Fruit fly (Drosophila melanogaster) whole organism, prepupa: ENCODE measurements around the gene CG10096.

Experiments used
- CG10631 ChIP-seq: fragments of 200-800 bp; sonication (Bioruptor generic); optimal IDR thresholded peaks from 2 replicates; lab custom pipeline; 2016; ENCODE audit warnings: missing biosample characterization, missing genetic modification characterization
- CG11294 ChIP-seq: fragments of 200-800 bp; sonication (Bioruptor generic); IDR thresholded peaks from 2 replicates; pipeline ENCODE4 v1.3.6; 2022; ENCODE audit warnings: missing biosample characterization, missing genetic modification characterization
- CG11762 ChIP-seq: fragments of 200-800 bp; sonication (Bioruptor generic); optimal IDR thresholded peaks from 3 replicates; lab custom pipeline; 2016; ENCODE audit warnings: missing biosample characterization, missing genetic modification characterization; ENCODE audit not compliant: insufficient read depth
- CG15336 ChIP-seq: fragments of 200-800 bp; sonication (Bioruptor generic); IDR thresholded peaks from 2 replicates; pipeline ENCODE4 v1.3.6; 2022; ENCODE audit warnings: missing biosample characterization, missing genetic modification characterization
- CG1621 ChIP-seq: fragments of 200-800 bp; sonication (Bioruptor generic); optimal IDR thresholded peaks from 3 replicates; lab custom pipeline; 2018; ENCODE audit warnings: missing biosample characterization, mild to moderate bottlenecking, missing genetic modification characterization
- CG16779 ChIP-seq: fragments of 200-800 bp; sonication (Bioruptor generic); optimal IDR thresholded peaks from 3 replicates; lab custom pipeline; 2017; ENCODE audit warnings: missing biosample characterization, mild to moderate bottlenecking, missing genetic modification characterization
- CG3032 ChIP-seq: fragments of 200-800 bp; optimal IDR thresholded peaks from 2 replicates; lab custom pipeline; 2019; ENCODE audit warnings: missing biosample characterization, mild to moderate bottlenecking, missing genetic modification characterization, moderate library complexity
- CG31627 ChIP-seq: fragments of 200-800 bp; sonication (Bioruptor generic); optimal IDR thresholded peaks from 3 replicates; lab custom pipeline; 2016; ENCODE audit warnings: missing biosample characterization, missing genetic modification characterization
- CG32006 ChIP-seq: fragments of 200-800 bp; sonication (Bioruptor generic); optimal IDR thresholded peaks from 3 replicates; lab custom pipeline; 2017; ENCODE audit warnings: missing biosample characterization, mild to moderate bottlenecking, missing genetic modification characterization
- CG34406 ChIP-seq: fragments of 200-800 bp; sonication (Bioruptor generic); optimal IDR thresholded peaks from 3 replicates; lab custom pipeline; 2016; ENCODE audit warnings: missing biosample characterization, missing genetic modification characterization
- CG3919 ChIP-seq: fragments of 200-800 bp; sonication (Bioruptor generic); optimal IDR thresholded peaks from 3 replicates; lab custom pipeline; 2016; ENCODE audit warnings: missing biosample characterization, missing genetic modification characterization
- CG4318 ChIP-seq: fragments of 200-800 bp; sonication (Bioruptor generic); optimal IDR thresholded peaks from 3 replicates; lab custom pipeline; 2017; ENCODE audit warnings: missing biosample characterization, mild to moderate bottlenecking, missing genetic modification characterization
- CG6163 ChIP-seq: fragments of 200-800 bp; sonication (Bioruptor generic); IDR thresholded peaks from 3 replicates; pipeline ENCODE4 v1.3.6; 2022; ENCODE audit warnings: missing biosample characterization, missing genetic modification characterization
- CG6276 ChIP-seq: fragments of 200-800 bp; sonication (Bioruptor generic); optimal IDR thresholded peaks from 2 replicates; lab custom pipeline; 2017; ENCODE audit warnings: missing biosample characterization, mild to moderate bottlenecking, missing genetic modification characterization
- CG6792 ChIP-seq: fragments of 200-800 bp; sonication (Bioruptor generic); optimal IDR thresholded peaks from 3 replicates; lab custom pipeline; 2016; ENCODE audit warnings: missing biosample characterization, missing genetic modification characterization
- CG7368 ChIP-seq: fragments of 200-800 bp; sonication (Bioruptor generic); optimal IDR thresholded peaks from 3 replicates; lab custom pipeline; 2016; ENCODE audit warnings: missing biosample characterization, missing genetic modification characterization
- CG8119 ChIP-seq: fragments of 200-800 bp; sonication (Bioruptor generic); IDR thresholded peaks from 3 replicates; pipeline ENCODE4 v1.3.6; 2022; ENCODE audit warnings: missing biosample characterization, missing genetic modification characterization
- CG8319 ChIP-seq: fragments of 200-800 bp; sonication (Bioruptor generic); optimal IDR thresholded peaks from 3 replicates; lab custom pipeline; 2016; ENCODE audit warnings: missing biosample characterization, missing genetic modification characterization
- CG8632 ChIP-seq: fragments of 200-800 bp; sonication (Bioruptor generic); optimal IDR thresholded peaks from 3 replicates; lab custom pipeline; 2016; ENCODE audit warnings: missing biosample characterization, missing genetic modification characterization
- Eip75B ChIP-seq: fragments of 200-800 bp; sonication (Bioruptor generic); optimal IDR thresholded peaks from 3 replicates; lab custom pipeline; 2016; ENCODE audit warnings: missing biosample characterization, missing genetic modification characterization
- Eip78C ChIP-seq: fragments of 200-800 bp; sonication (Bioruptor generic); peaks from one replicate; lab custom pipeline; 2016; ENCODE audit warnings: missing biosample characterization, missing genetic modification characterization
- Ets21C ChIP-seq: fragments of 200-800 bp; sonication (Bioruptor generic); optimal IDR thresholded peaks from 3 replicates; lab custom pipeline; 2016; ENCODE audit warnings: missing biosample characterization, missing genetic modification characterization
- Ets96B ChIP-seq: fragments of 200-800 bp; optimal IDR thresholded peaks from 2 replicates; lab custom pipeline; 2019; ENCODE audit warnings: missing biosample characterization, mild to moderate bottlenecking, missing genetic modification characterization, moderate library complexity
- Gug ChIP-seq: fragments of 200-800 bp; sonication (Bioruptor generic); IDR thresholded peaks from 2 replicates; pipeline ENCODE4 v1.3.6; 2022; ENCODE audit warnings: missing biosample characterization, missing genetic modification characterization
- Hr38 ChIP-seq: sonication (Bioruptor generic); optimal IDR thresholded peaks from 2 replicates; lab custom pipeline; 2016; ENCODE audit warnings: missing biosample characterization, missing genetic modification characterization
- Hr39 ChIP-seq: fragments of 200-800 bp; sonication (Bioruptor generic); optimal IDR thresholded peaks from 2 replicates; lab custom pipeline; 2016; ENCODE audit warnings: missing biosample characterization, missing genetic modification characterization
- Hr4 ChIP-seq: fragments of 200-800 bp; sonication (Bioruptor generic); optimal IDR thresholded peaks from 3 replicates; lab custom pipeline; 2016; ENCODE audit warnings: missing biosample characterization, missing genetic modification characterization
- Lpt ChIP-seq: fragments of 200-800 bp; sonication (Bioruptor generic); optimal IDR thresholded peaks from 3 replicates; lab custom pipeline; 2016; ENCODE audit warnings: missing biosample characterization, missing genetic modification characterization
- Met ChIP-seq: fragments of 200-800 bp; sonication (Bioruptor generic); optimal IDR thresholded peaks from 3 replicates; lab custom pipeline; 2016; ENCODE audit warnings: missing biosample characterization, missing genetic modification characterization
- OdsH ChIP-seq: fragments of 200-800 bp; sonication (Bioruptor generic); optimal IDR thresholded peaks from 3 replicates; lab custom pipeline; 2016; ENCODE audit warnings: missing biosample characterization, missing genetic modification characterization
- Smox ChIP-seq: fragments of 200-800 bp; sonication (Bioruptor generic); optimal IDR thresholded peaks from 3 replicates; lab custom pipeline; 2016; ENCODE audit warnings: missing biosample characterization, missing genetic modification characterization
- Sox102F ChIP-seq: fragments of 200-800 bp; sonication (Bioruptor generic); optimal IDR thresholded peaks from 2 replicates; lab custom pipeline; 2016; ENCODE audit warnings: missing biosample characterization, mild to moderate bottlenecking, missing genetic modification characterization
- Sox14 ChIP-seq: fragments of 200-800 bp; sonication (Bioruptor generic); optimal IDR thresholded peaks from 3 replicates; lab custom pipeline; 2016; ENCODE audit warnings: missing biosample characterization, missing genetic modification characterization
- Sox15 ChIP-seq: fragments of 200-800 bp; sonication (Bioruptor generic); optimal IDR thresholded peaks from 3 replicates; lab custom pipeline; 2016; ENCODE audit warnings: missing biosample characterization, missing genetic modification characterization
- achi ChIP-seq: fragments of 200-800 bp; sonication (Bioruptor generic); optimal IDR thresholded peaks from 3 replicates; lab custom pipeline; 2016; ENCODE audit warnings: missing biosample characterization, missing genetic modification characterization
- acj6 ChIP-seq: fragments of 200-800 bp; sonication (Bioruptor generic); optimal IDR thresholded peaks from 3 replicates; lab custom pipeline; 2016; ENCODE audit warnings: missing biosample characterization, missing genetic modification characterization
- cyc ChIP-seq: fragments of 200-800 bp; sonication (Bioruptor generic); optimal IDR thresholded peaks from 3 replicates; lab custom pipeline; 2016; ENCODE audit warnings: missing biosample characterization, missing genetic modification characterization
- dac ChIP-seq: fragments of 200-800 bp; sonication (Bioruptor generic); optimal IDR thresholded peaks from 2 replicates; lab custom pipeline; 2017; ENCODE audit warnings: missing biosample characterization, mild to moderate bottlenecking, missing genetic modification characterization
- eg ChIP-seq: fragments of 200-800 bp; sonication (Bioruptor generic); IDR thresholded peaks from 3 replicates; pipeline ENCODE4 v1.3.6; 2022; ENCODE audit warnings: missing biosample characterization, missing genetic modification characterization
- esn ChIP-seq: fragments of 200-800 bp; sonication (Bioruptor generic); optimal IDR thresholded peaks from 2 replicates; lab custom pipeline; 2016; ENCODE audit warnings: missing biosample characterization, mild to moderate bottlenecking, missing genetic modification characterization, moderate library complexity
- fd59A ChIP-seq: fragments of 200-800 bp; sonication (Bioruptor generic); optimal IDR thresholded peaks from 2 replicates; lab custom pipeline; 2017; ENCODE audit warnings: missing biosample characterization, mild to moderate bottlenecking, missing genetic modification characterization, missing genetic modification reagents
- fd85E ChIP-seq: fragments of 200-800 bp; sonication (Bioruptor generic); optimal IDR thresholded peaks from 3 replicates; lab custom pipeline; 2016; ENCODE audit warnings: missing biosample characterization, missing genetic modification characterization
- fkh ChIP-seq: fragments of 200-800 bp; sonication (Bioruptor generic); optimal IDR thresholded peaks from 3 replicates; lab custom pipeline; 2017; ENCODE audit warnings: missing biosample characterization, mild to moderate bottlenecking, missing genetic modification characterization, moderate library complexity
- lz ChIP-seq: fragments of 200-800 bp; sonication (Bioruptor generic); optimal IDR thresholded peaks from 3 replicates; lab custom pipeline; 2016; ENCODE audit warnings: missing biosample characterization, missing genetic modification characterization
- net ChIP-seq: fragments of 200-800 bp; sonication (Bioruptor generic); optimal IDR thresholded peaks from 3 replicates; lab custom pipeline; 2016; ENCODE audit warnings: missing biosample characterization, missing genetic modification characterization
- pdm3 ChIP-seq: fragments of 200-800 bp; sonication (Bioruptor generic); optimal IDR thresholded peaks from 3 replicates; lab custom pipeline; 2016; ENCODE audit warnings: missing biosample characterization, missing genetic modification characterization
- spab ChIP-seq: fragments of 200-800 bp; sonication (Bioruptor generic); optimal IDR thresholded peaks from 2 replicates; lab custom pipeline; 2017; ENCODE audit warnings: missing biosample characterization, mild to moderate bottlenecking, missing genetic modification characterization, missing genetic modification reagents
- ss ChIP-seq, 2 experiments: fragments of 200-800 bp; sonication (Bioruptor generic); optimal IDR thresholded peaks; 2 replicates in 1 of 2; 3 replicates in 1 of 2; lab custom pipeline; 2017 to 2018; ENCODE audit warnings: mild to moderate bottlenecking in 2 of 2, missing biosample characterization in 2 of 2, missing genetic modification characterization in 2 of 2, moderate library complexity in 1 of 2
- svp ChIP-seq: fragments of 200-800 bp; sonication (Bioruptor generic); peaks from one replicate; lab custom pipeline; 2016; ENCODE audit warnings: missing biosample characterization, missing genetic modification characterization
- topi ChIP-seq: fragments of 200-800 bp; sonication (Bioruptor generic); optimal IDR thresholded peaks from 3 replicates; lab custom pipeline; 2016; ENCODE audit warnings: missing biosample characterization, missing genetic modification characterization
- vri ChIP-seq: fragments of 200-800 bp; sonication (Bioruptor generic); optimal IDR thresholded peaks from 3 replicates; lab custom pipeline; 2016; ENCODE audit warnings: missing biosample characterization, mild to moderate bottlenecking, missing genetic modification characterization

CG10096 gene

dm6 chr3R:12406235-12407196 is 10.7 kb upstream of the CG10096 start, which contains the start of gene CG5167:
CG5167 (plus strand) TSS chr3R:12406532.
- TF ChIP-seq CG1621 (tag; lab: Kevin White, UChicago): peak; percentile 61
- peak; percentile 76 for TF ChIP-seq net (GFP tag; lab: Kevin White, UChicago)
- peak; percentile 92 for TF ChIP-seq CG6276 (GFP tag; lab: Kevin White, UChicago)
- TF ChIP-seq CG8119 (GFP tag; lab: Robert Waterston, UW): peak; percentile 59
- peak; percentile 87 for TF ChIP-seq CG16779 (tag; lab: Kevin White, UChicago)
- no peak for TF ChIP-seq acj6 (GFP tag; lab: Kevin White, UChicago)
- TF ChIP-seq fkh (GFP tag; lab: Kevin White, UChicago): peak; percentile 25
- no peak for TF ChIP-seq CG32006 (GFP tag; lab: Kevin White, UChicago)
- TF ChIP-seq fd59A: no peak
- TF ChIP-seq Eip75B (GFP tag; lab: Kevin White, UChicago): peak; percentile 46
- peak; percentile 32 for TF ChIP-seq achi (GFP tag; lab: Kevin White, UChicago)
- TF ChIP-seq spab (GFP tag; lab: Kevin White, UChicago): peak; percentile 54
- peak; percentile 69 for TF ChIP-seq svp
- TF ChIP-seq Smox (GFP tag; lab: Kevin White, UChicago): no peak
- no peak for TF ChIP-seq CG8319 (GFP tag; lab: Kevin White, UChicago)
- TF ChIP-seq Eip78C (GFP tag; lab: Kevin White, UChicago): peak; percentile 87
- TF ChIP-seq ss (GFP tag; optimal IDR thresholded peaks at IDR 0.05; lab: Kevin White, UChicago): peak; percentile 84 to 89
- no peak; the same call in 1 of the 2 replicates for TF ChIP-seq Gug (GFP tag; lab: Robert Waterston, UW)
- TF ChIP-seq CG8632: peak; percentile 20
- no peak for TF ChIP-seq CG7368 (GFP tag; lab: Kevin White, UChicago)
- peak; percentile 24 for TF ChIP-seq topi (GFP tag; lab: Kevin White, UChicago)
- no peak for TF ChIP-seq dac (GFP tag; lab: Kevin White, UChicago)
- peak; percentile 70 for TF ChIP-seq eg (GFP tag; lab: Robert Waterston, UW)
- peak; percentile 63 for TF ChIP-seq esn
- peak; percentile 9 for TF ChIP-seq Lpt (GFP tag; lab: Kevin White, UChicago)
- peak; percentile 8 for TF ChIP-seq cyc (GFP tag; lab: Kevin White, UChicago)
- TF ChIP-seq CG15336 (GFP tag; lab: Robert Waterston, UW): peak; percentile 42; the same call in 1 of the 2 replicates
- TF ChIP-seq fd85E (GFP tag; lab: Kevin White, UChicago): no peak
- TF ChIP-seq OdsH (GFP tag; lab: Kevin White, UChicago): no peak
- TF ChIP-seq Hr39: peak; percentile 28
- TF ChIP-seq CG11762 (GFP tag; lab: Kevin White, UChicago): peak; percentile 50
- TF ChIP-seq Hr38 (GFP tag; lab: Kevin White, UChicago): no peak
- no peak for TF ChIP-seq CG11294 (GFP tag; lab: Robert Waterston, UW)
- no peak for TF ChIP-seq CG10631 (GFP tag; lab: Kevin White, UChicago)
- TF ChIP-seq Sox15 (GFP tag; lab: Kevin White, UChicago): no peak
- TF ChIP-seq lz (GFP tag; lab: Kevin White, UChicago): peak; percentile 58
- TF ChIP-seq pdm3 (GFP tag; lab: Kevin White, UChicago): no peak
- TF ChIP-seq CG6792 (GFP tag; lab: Kevin White, UChicago): no peak
- peak; percentile 1 for TF ChIP-seq Hr4 (GFP tag; lab: Kevin White, UChicago)
- peak; percentile 36 for TF ChIP-seq CG34406 (GFP tag; lab: Kevin White, UChicago)
- TF ChIP-seq Sox14: peak; percentile 19
- peak; percentile 43 for TF ChIP-seq CG3919 (GFP tag; lab: Kevin White, UChicago)
- no peak for TF ChIP-seq Met
- peak; percentile 16 for TF ChIP-seq vri (GFP tag; lab: Kevin White, UChicago)
- TF ChIP-seq CG6163 (GFP tag; lab: Robert Waterston, UW): peak; percentile 15; the same call in 1 of the 3 replicates
- TF ChIP-seq Sox102F: peak; percentile 46
- no peak for TF ChIP-seq CG4318 (GFP tag; lab: Kevin White, UChicago)
- TF ChIP-seq CG31627 (GFP tag; lab: Kevin White, UChicago): peak; percentile 26
- peak; percentile 7 for TF ChIP-seq CG3032
- TF ChIP-seq Ets96B (tag; lab: Kevin White, UChicago): peak; percentile 25
- TF ChIP-seq Ets21C (GFP tag; lab: Kevin White, UChicago): no peak
